Worm (Caenorhabditis elegans): ENCODE data around the gene T24C12.1.

T24C12.1 gene

DNA sequence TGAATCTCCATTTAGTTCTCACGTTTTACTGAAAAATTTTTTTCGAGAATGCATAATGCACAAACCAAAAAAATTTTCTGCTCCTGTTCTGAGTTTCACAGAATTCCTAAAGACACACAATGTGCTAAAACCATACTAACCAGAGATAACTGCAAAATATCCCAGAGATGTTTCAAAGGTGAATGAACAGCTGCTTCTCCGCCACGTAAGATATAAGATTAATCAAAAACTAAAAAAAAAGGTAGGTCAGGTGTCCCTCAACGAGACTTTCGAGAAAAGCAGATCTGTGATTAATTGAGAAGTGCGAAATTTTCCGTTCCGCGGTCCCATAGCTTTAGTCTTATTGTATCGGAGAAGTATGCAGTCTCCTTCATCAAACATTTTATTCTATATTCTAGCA, 34.5 kb upstream of the T24C12.1 start, which contains the start of gene F48B9.3:
TSS of gene F48B9.3 (plus strand) at position 301 of the 400 bp plus-strand sequence.
- TF ChIP-seq R02D3.7 (tag; optimal IDR thresholded peaks at IDR 0.05) (no peak), ama-1 (optimal IDR thresholded peaks at IDR 0.05) (no peak), fkh-2 (tag; optimal IDR thresholded peaks at IDR 0.05) (no peak), nhr-43 (tag; optimal IDR thresholded peaks at IDR 0.05; ENCODE audit: poor library complexity, severe bottlenecking) (no peak), snpc-4 (tag; optimal IDR thresholded peaks at IDR 0.05) (no peak), ceh-28 (tag; optimal IDR thresholded peaks at IDR 0.05) (no peak), mml-1 (tag; optimal IDR thresholded peaks at IDR 0.05) (no peak), unc-62 (GFP tag; optimal IDR thresholded peaks at IDR 0.05) (no peak), ztf-4 (tag; optimal IDR thresholded peaks at IDR 0.05) (no peak), lin-15B (tag; optimal IDR thresholded peaks at IDR 0.05) (no peak), pqm-1 (tag; optimal IDR thresholded peaks at IDR 0.05) (no peak), nhr-11 (tag; optimal IDR thresholded peaks at IDR 0.05) (no peak), nhr-25 (tag; optimal IDR thresholded peaks at IDR 0.05) (no peak), fkh-10 (GFP tag; optimal IDR thresholded peaks at IDR 0.05) (no peak), sea-2 (GFP tag; optimal IDR thresholded peaks at IDR 0.05) (no peak), nhr-28 (tag; optimal IDR thresholded peaks at IDR 0.05) (no peak)

ce11 chrX:2176361-2176880, 22.8 kb upstream of the T24C12.1 start, which contains the start of gene F48B9.8:
TSS of gene F48B9.8 (minus strand) at chrX:2176411.
- TF ChIP-seq mdl-1 (tag; optimal IDR thresholded peaks at IDR 0.05) (no peak), nhr-11 (tag; optimal IDR thresholded peaks at IDR 0.05) (no peak), elt-2 (tag; optimal IDR thresholded peaks at IDR 0.05) (peak; percentile 4), hmg-11 (tag; optimal IDR thresholded peaks at IDR 0.05) (peak; percentile 16), pha-4 (tag; optimal IDR thresholded peaks at IDR 0.05) (peak; percentile 56)

ce11 chrX:2177731-2178326, 21.4 kb upstream of the T24C12.1 start:
- TF ChIP-seq elt-2 (tag; optimal IDR thresholded peaks at IDR 0.05): peak; percentile 67
- TF ChIP-seq nhr-25 (tag; optimal IDR thresholded peaks at IDR 0.05): no peak

ce11 chrX:2178410-2178944, 20.8 kb upstream of the T24C12.1 start:
- TF ChIP-seq elt-3 (tag; optimal IDR thresholded peaks at IDR 0.05): peak in 1 of 3 experiments; percentile 57
- no peak for TF ChIP-seq nhr-28 (tag; optimal IDR thresholded peaks at IDR 0.05)
- TF ChIP-seq pha-4 (tag; optimal IDR thresholded peaks at IDR 0.05): no peak
- TF ChIP-seq nhr-12 (tag; optimal IDR thresholded peaks at IDR 0.05): no peak
- no peak for TF ChIP-seq fos-1 (tag; optimal IDR thresholded peaks at IDR 0.05)
- TF ChIP-seq elt-1 (tag; optimal IDR thresholded peaks at IDR 0.05): no peak
- no peak for TF ChIP-seq ztf-11 (tag; optimal IDR thresholded peaks at IDR 0.05)
- TF ChIP-seq egl-27 (tag; optimal IDR thresholded peaks at IDR 0.05): no peak
- no peak for TF ChIP-seq fkh-10 (GFP tag; optimal IDR thresholded peaks at IDR 0.05)
- TF ChIP-seq ceh-9 (tag; optimal IDR thresholded peaks at IDR 0.05): no peak
- peak; percentile 14 for TF ChIP-seq pqm-1 (tag; optimal IDR thresholded peaks at IDR 0.05)
- TF ChIP-seq snpc-4 (tag; optimal IDR thresholded peaks at IDR 0.05): no peak
- peak; percentile 63 for TF ChIP-seq elt-2 (tag; optimal IDR thresholded peaks at IDR 0.05)
- no peak for TF ChIP-seq hmg-11 (tag; optimal IDR thresholded peaks at IDR 0.05)
- peak; percentile 26 for TF ChIP-seq nhr-23 (tag; optimal IDR thresholded peaks at IDR 0.05)
- TF ChIP-seq zag-1 (tag; optimal IDR thresholded peaks at IDR 0.05): no peak

ce11 chrX:2180588-2180987, 18.7 kb upstream of the T24C12.1 start, which contains the start of gene F48B9.1:
TSS of gene F48B9.1 (plus strand) at chrX:2180888.
- TF ChIP-seq fkh-2 (tag; optimal IDR thresholded peaks at IDR 0.05): no peak
- no peak for TF ChIP-seq hmg-11 (tag; optimal IDR thresholded peaks at IDR 0.05)
- no peak for TF ChIP-seq aly-2 (tag; optimal IDR thresholded peaks at IDR 0.05)
- no peak for TF ChIP-seq elt-3 (tag; optimal IDR thresholded peaks at IDR 0.05)
- TF ChIP-seq egl-5 (tag; optimal IDR thresholded peaks at IDR 0.05): no peak
- no peak for TF ChIP-seq jun-1 (tag; optimal IDR thresholded peaks at IDR 0.05)
- TF ChIP-seq ceh-28 (tag; optimal IDR thresholded peaks at IDR 0.05): no peak
- no peak for TF ChIP-seq ama-1 (optimal IDR thresholded peaks at IDR 0.05)
- no peak for TF ChIP-seq mdl-1 (tag; optimal IDR thresholded peaks at IDR 0.05)
- TF ChIP-seq lsy-12 (tag; optimal IDR thresholded peaks at IDR 0.05): no peak
- no peak for TF ChIP-seq ceh-82 (tag; optimal IDR thresholded peaks at IDR 0.05)

Data from whole organism, L3 larva.